Worm (Caenorhabditis elegans): ENCODE results near the gene osm-1.

The osm-1 gene

ce11 chrX:16564515-16565285, 24.2 kb downstream of the osm-1 start:
- no peak for TF ChIP-seq crh-2 (tag; optimal IDR thresholded peaks at IDR 0.05)
- peak; percentile 90 for TF ChIP-seq snpc-4 (tag; optimal IDR thresholded peaks at IDR 0.05)
- peak; percentile 39 for TF ChIP-seq unc-55 (GFP tag; optimal IDR thresholded peaks at IDR 0.05)
- no peak for TF ChIP-seq lin-39 (tag; optimal IDR thresholded peaks at IDR 0.05)

- TF ChIP-seq snpc-4 (tag; optimal IDR thresholded peaks at IDR 0.05) (peak; percentile 61), ama-1 (optimal IDR thresholded peaks at IDR 0.05) (no peak)
Measured at ce11 chrX:16565781-16566180, 25.3 kb downstream of the osm-1 start.

ce11 chrX:16566358-16566757, 25.9 kb downstream of the osm-1 start:
- TF ChIP-seq ceh-16 (tag; optimal IDR thresholded peaks at IDR 0.05): no peak
- TF ChIP-seq snpc-4 (tag; optimal IDR thresholded peaks at IDR 0.05): peak; percentile 90
- TF ChIP-seq ama-1 (optimal IDR thresholded peaks at IDR 0.05): peak; percentile 11
- TF ChIP-seq mbf-1 (tag; optimal IDR thresholded peaks at IDR 0.05): no peak
- no peak for TF ChIP-seq aly-2 (tag; optimal IDR thresholded peaks at IDR 0.05)
- no peak for TF ChIP-seq nhr-237 (tag; optimal IDR thresholded peaks at IDR 0.05)
- no peak for TF ChIP-seq nhr-10 (tag; optimal IDR thresholded peaks at IDR 0.05)
- no peak for TF ChIP-seq unc-62 (GFP tag; optimal IDR thresholded peaks at IDR 0.05)
- no peak for TF ChIP-seq ztf-11 (tag; optimal IDR thresholded peaks at IDR 0.05)
- TF ChIP-seq gmeb-1 (tag; optimal IDR thresholded peaks at IDR 0.05): no peak
- TF ChIP-seq lin-11 (tag; optimal IDR thresholded peaks at IDR 0.05): no peak

- TF ChIP-seq lin-39 (tag; optimal IDR thresholded peaks at IDR 0.05) (no peak), snpc-4 (tag; optimal IDR thresholded peaks at IDR 0.05) (peak; percentile 51)
Measured at ce11 chrX:16571877-16572276, 31.4 kb downstream of the osm-1 start.

DNA sequence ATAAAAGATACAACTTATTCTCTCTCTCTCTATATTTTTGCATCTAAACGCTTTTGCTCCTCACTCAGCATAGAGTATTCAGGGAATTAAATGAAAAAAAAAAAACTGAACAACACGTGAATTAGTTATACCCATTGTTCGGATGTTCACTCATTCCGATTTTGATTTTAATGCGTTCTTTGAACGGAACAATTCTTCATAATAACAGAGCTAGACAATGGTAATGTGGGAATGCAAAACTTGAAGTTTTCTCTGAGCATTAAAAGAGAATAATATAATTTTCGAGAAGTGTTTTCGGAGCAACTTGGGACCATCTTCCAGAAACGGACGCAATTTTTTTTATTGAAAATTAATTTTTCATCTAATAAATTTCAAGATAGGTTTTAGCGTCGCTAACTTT, 33.8 kb downstream of the osm-1 start:
- no peak for TF ChIP-seq ama-1 (optimal IDR thresholded peaks at IDR 0.05)
- TF ChIP-seq aly-2 (tag; optimal IDR thresholded peaks at IDR 0.05): no peak
- no peak for TF ChIP-seq alr-1 (tag; optimal IDR thresholded peaks at IDR 0.05)
- no peak for TF ChIP-seq F13H6.1 (tag; optimal IDR thresholded peaks at IDR 0.05)
- no peak for TF ChIP-seq blmp-1 (tag; optimal IDR thresholded peaks at IDR 0.05; ENCODE audit: insufficient read depth)
- no peak for TF ChIP-seq nhr-21 (tag; optimal IDR thresholded peaks at IDR 0.05)
- no peak for TF ChIP-seq nhr-11 (tag; optimal IDR thresholded peaks at IDR 0.05)
- TF ChIP-seq lin-11 (tag; optimal IDR thresholded peaks at IDR 0.05): no peak
- TF ChIP-seq nhr-25 (tag; optimal IDR thresholded peaks at IDR 0.05): no peak
- TF ChIP-seq R02D3.7 (tag; optimal IDR thresholded peaks at IDR 0.05): no peak
- TF ChIP-seq unc-39 (tag; optimal IDR thresholded peaks at IDR 0.05): no peak
- no peak for TF ChIP-seq ceh-82 (tag; optimal IDR thresholded peaks at IDR 0.05)

DNA sequence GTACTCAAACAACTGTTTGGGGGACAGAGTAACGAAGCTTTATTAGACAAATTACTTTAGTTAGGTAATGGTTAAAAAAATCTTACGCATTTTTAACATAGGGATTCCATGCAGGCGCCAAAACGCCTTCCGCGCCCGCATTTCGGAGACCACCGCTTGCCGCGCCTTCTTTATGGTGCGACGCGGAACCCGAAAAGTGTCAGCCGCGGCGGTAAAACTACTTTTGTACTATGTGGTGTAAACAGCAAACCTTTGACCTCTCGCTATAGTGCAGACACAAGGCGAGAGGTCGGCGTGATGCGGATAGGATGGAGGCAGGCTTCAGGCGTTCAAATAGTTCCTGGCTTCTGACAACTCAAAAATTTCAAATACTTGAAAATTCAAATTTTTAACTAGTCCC, 34.8 kb downstream of the osm-1 start:
- TF ChIP-seq peb-1 (tag; optimal IDR thresholded peaks at IDR 0.05): no peak
- TF ChIP-seq nhr-11 (tag; optimal IDR thresholded peaks at IDR 0.05): no peak
- TF ChIP-seq nhr-6 (tag; optimal IDR thresholded peaks at IDR 0.05): no peak
- no peak for TF ChIP-seq nhr-77 (tag; optimal IDR thresholded peaks at IDR 0.05)
- no peak for TF ChIP-seq ceh-82 (tag; optimal IDR thresholded peaks at IDR 0.05)
- no peak for TF ChIP-seq crh-2 (tag; optimal IDR thresholded peaks at IDR 0.05)
- no peak for TF ChIP-seq nhr-23 (tag; optimal IDR thresholded peaks at IDR 0.05)
- no peak for TF ChIP-seq snpc-4 (tag; optimal IDR thresholded peaks at IDR 0.05)
- no peak for TF ChIP-seq ceh-16 (tag; optimal IDR thresholded peaks at IDR 0.05)
- no peak for TF ChIP-seq mab-5 (tag; optimal IDR thresholded peaks at IDR 0.05)
- TF ChIP-seq mbf-1 (tag; optimal IDR thresholded peaks at IDR 0.05): no peak
- no peak for TF ChIP-seq unc-39 (tag; optimal IDR thresholded peaks at IDR 0.05)
- no peak for TF ChIP-seq sma-3 (GFP tag; optimal IDR thresholded peaks at IDR 0.05)

- no peak for TF ChIP-seq fos-1 (tag; optimal IDR thresholded peaks at IDR 0.05)
- TF ChIP-seq egl-27 (tag; optimal IDR thresholded peaks at IDR 0.05): no peak
Measured at ce11 chrX:16579303-16579795, 38.9 kb downstream of the osm-1 start, which contains the start of gene ser-1. Gene ser-1 (plus strand): TSS chrX:16579745.
